Fruit fly (Drosophila melanogaster) whole organism, wandering third instar larva: ENCODE data around the gene CG8100.

ENCODE experiments used
- OdsH ChIP-seq: fragments of 200-800 bp; sonication (Bioruptor generic); optimal IDR thresholded peaks from 2 replicates; lab custom pipeline; 2016; ENCODE audit warnings: missing biosample characterization, mild to moderate bottlenecking, missing genetic modification characterization
- Vsx2 ChIP-seq: fragments of 200-300, 225-300 bp; sonication (Bioruptor generic); optimal IDR thresholded peaks from 2 replicates; lab custom pipeline; 2018; ENCODE audit warnings: missing biosample characterization, missing genetic modification characterization; ENCODE audit not compliant: partially characterized antibody

DNA sequence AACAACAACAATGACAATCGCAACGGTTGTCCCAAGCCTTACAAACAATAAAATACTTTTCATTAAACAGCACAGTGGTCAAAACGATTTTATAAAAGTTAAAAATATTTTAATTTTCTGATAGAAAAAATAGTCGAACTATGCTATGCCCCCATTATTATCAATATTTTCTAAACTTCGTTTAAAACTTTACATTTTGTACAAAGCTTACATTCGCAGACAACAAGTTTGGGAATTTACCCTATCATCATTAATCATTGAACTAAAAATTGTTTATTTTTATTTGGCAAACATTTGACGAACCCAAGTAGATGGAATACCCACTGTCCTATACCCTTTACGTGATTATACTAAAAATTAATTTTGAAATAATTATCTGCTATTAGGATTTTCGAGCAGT is 5.2 kb upstream of the CG8100 start:
- TF ChIP-seq OdsH (GFP tag; lab: Kevin White, UChicago) (no peak), Vsx2 (GFP tag; lab: Kevin White, UChicago) (no peak)
